Fruit fly (Drosophila melanogaster) ovary, adult (tissue): ENCODE measurements around the gene CG45122.

Source experiments
- CG17801 ChIP-seq: fragments of 200-800 bp; optimal IDR thresholded peaks from 2 replicates; lab custom pipeline; 2019; ENCODE audit warnings: missing biosample characterization, mild to moderate bottlenecking, missing genetic modification characterization, moderate library complexity; ENCODE audit not compliant: partially characterized antibody

CG45122 gene

dm6 chr3R:13018284-13018900, 25.6 kb upstream of the CG45122 start:
- no peak for TF ChIP-seq CG17801 (GFP tag; lab: Kevin White, UChicago)

- peak; percentile 18 for TF ChIP-seq CG17801 (GFP tag; lab: Kevin White, UChicago)
Measured at dm6 chr3R:13018995-13019394, 25.0 kb upstream of the CG45122 start.

dm6 chr3R:13030257-13031173, 13.4 kb upstream of the CG45122 start, which contains the start of the genes CG46281 and CG46280:
Gene CG46281, minus strand, starts transcription at chr3R:13030307.
Gene CG46280, minus strand, starts transcription at chr3R:13030659.
- peak; percentile 49 for TF ChIP-seq CG17801 (GFP tag; lab: Kevin White, UChicago)

- TF ChIP-seq CG17801 (GFP tag; lab: Kevin White, UChicago): no peak
Measured at dm6 chr3R:13032323-13032722, 11.6 kb upstream of the CG45122 start, which contains the start of gene ry. Gene ry, plus strand, starts transcription at chr3R:13032528.

- peak; percentile 34 for TF ChIP-seq CG17801 (GFP tag; lab: Kevin White, UChicago)
Measured at dm6 chr3R:13032975-13033445, 10.9 kb upstream of the CG45122 start.

dm6 chr3R:13033670-13034069, 10.3 kb upstream of the CG45122 start:
- TF ChIP-seq CG17801 (GFP tag; lab: Kevin White, UChicago): no peak

- TF ChIP-seq CG17801 (GFP tag; lab: Kevin White, UChicago): no peak
Measured at dm6 chr3R:13036064-13036463, 7.9 kb upstream of the CG45122 start.

- TF ChIP-seq CG17801 (GFP tag; lab: Kevin White, UChicago): no peak
Measured at dm6 chr3R:13038075-13038474, 5.9 kb upstream of the CG45122 start, which contains the start of gene CG11668. Gene CG11668, plus strand, starts transcription at chr3R:13038375.

- no peak for TF ChIP-seq CG17801 (GFP tag; lab: Kevin White, UChicago)
Measured at dm6 chr3R:13039037-13039583, 4.8 kb upstream of the CG45122 start.

dm6 chr3R:13041750-13042149, 2.2 kb upstream of the CG45122 start, which contains the start of gene CG11670:
Gene CG11670, plus strand, starts transcription at chr3R:13042050.
- no peak for TF ChIP-seq CG17801 (GFP tag; lab: Kevin White, UChicago)

dm6 chr3R:13042258-13043032, 1.5 kb upstream of the CG45122 start, which contains the start of gene snk:
Gene snk, minus strand, starts transcription at chr3R:13042770.
- no peak for TF ChIP-seq CG17801 (GFP tag; lab: Kevin White, UChicago)

- TF ChIP-seq CG17801 (GFP tag; lab: Kevin White, UChicago): no peak
Measured at dm6 chr3R:13044459-13044858, 502 bp downstream of the CG45122 start, which contains the start of gene Hsc70-2. Gene Hsc70-2, plus strand, starts transcription at chr3R:13044759.

- no peak for TF ChIP-seq CG17801 (GFP tag; lab: Kevin White, UChicago)
Measured at dm6 chr3R:13047431-13047830, 3.5 kb downstream of the CG45122 start, which contains the start of gene CG31157. Gene CG31157, plus strand, starts transcription at chr3R:13047731.

- TF ChIP-seq CG17801 (GFP tag; lab: Kevin White, UChicago): no peak
Measured at dm6 chr3R:13051298-13051723, 7.4 kb downstream of the CG45122 start, which contains the start of gene CG7966. Gene CG7966, minus strand, starts transcription at chr3R:13051453.
